Worm (Caenorhabditis elegans): ENCODE data around the gene srab-22.

Gene srab-22

DNA sequence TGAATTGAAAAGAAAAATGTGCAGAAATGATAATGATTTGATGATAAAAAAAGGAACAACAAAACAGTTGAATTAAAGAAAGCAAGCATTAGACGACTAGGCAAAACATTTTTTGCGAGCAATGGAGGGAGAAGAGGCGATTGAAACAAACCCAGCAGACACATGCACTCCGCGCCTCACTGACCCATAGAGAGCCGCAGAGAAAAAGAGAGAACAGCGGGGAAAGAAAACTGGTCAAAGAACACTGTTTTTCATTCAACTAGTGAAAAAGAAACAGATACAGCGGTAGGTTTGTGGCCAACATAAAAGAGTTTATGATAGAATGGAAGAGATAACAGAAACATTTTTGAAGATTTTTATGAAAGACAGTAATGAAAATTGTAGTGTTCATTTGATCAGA lies 37.9 kb upstream of the srab-22 start (continued):
- TF ChIP-seq egl-13 (tag; optimal IDR thresholded peaks at IDR 0.05) (no peak), mdl-1 (tag; optimal IDR thresholded peaks at IDR 0.05) (no peak), rnt-1 (tag; optimal IDR thresholded peaks at IDR 0.05) (peak; percentile 58)

DNA sequence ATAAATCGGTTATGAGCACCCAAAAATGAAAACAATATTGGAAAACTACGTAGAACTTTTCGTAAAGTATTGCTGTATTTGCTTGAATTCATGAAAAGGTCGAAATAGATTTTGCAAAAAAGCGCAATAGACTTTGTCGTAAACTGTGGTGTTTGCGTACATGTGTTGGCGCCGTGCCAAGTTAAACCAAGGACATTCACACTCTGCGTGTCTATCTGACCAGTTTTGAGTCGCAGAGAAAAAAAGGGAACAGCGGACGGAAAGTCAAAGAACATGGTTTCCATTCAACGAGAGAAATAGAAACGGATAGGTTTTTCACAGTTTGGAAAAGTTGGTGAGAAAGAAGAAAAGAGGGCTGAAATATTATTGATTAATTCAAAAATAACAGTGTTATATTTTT lies 35.2 kb upstream of the srab-22 start:
- TF ChIP-seq lin-15B (tag; optimal IDR thresholded peaks at IDR 0.05) (no peak), jun-1 (tag; optimal IDR thresholded peaks at IDR 0.05) (peak; percentile 66), ces-1 (GFP tag; optimal IDR thresholded peaks at IDR 0.05) (no peak), snu-23 (GFP tag; optimal IDR thresholded peaks at IDR 0.05) (peak; percentile 89), efl-1 (optimal IDR thresholded peaks at IDR 0.05) (peak; percentile 76 to 82), efl-1 (GFP tag; optimal IDR thresholded peaks at IDR 0.05 in 1 of 2) (peak; percentile 68 to 94), zip-4 (GFP tag; optimal IDR thresholded peaks at IDR 0.05) (no peak), nhr-12 (tag; optimal IDR thresholded peaks at IDR 0.05) (no peak), ztf-4 (tag; optimal IDR thresholded peaks at IDR 0.05) (peak; percentile 30), pag-3 (tag; optimal IDR thresholded peaks at IDR 0.05; ENCODE audit: borderline replicate concordance, insufficient read depth) (peak; percentile 76), rnt-1 (tag; optimal IDR thresholded peaks at IDR 0.05) (peak; percentile 85), dpl-1 (GFP tag; optimal IDR thresholded peaks at IDR 0.05) (peak; percentile 60 to 81 (median 76)), fos-1 (tag; optimal IDR thresholded peaks at IDR 0.05) (peak; percentile 43), elt-2 (tag; optimal IDR thresholded peaks at IDR 0.05) (no peak), pax-3 (tag; optimal IDR thresholded peaks at IDR 0.05) (no peak), lin-35 (GFP tag; optimal IDR thresholded peaks at IDR 0.05) (peak; percentile 70 to 87), isw-1 (GFP tag; IDR thresholded peaks at IDR 0.05) (peak; percentile 11), ztf-11 (tag; optimal IDR thresholded peaks at IDR 0.05) (no peak), sup-37 (GFP tag; optimal IDR thresholded peaks at IDR 0.05) (no peak), lsy-2 (tag; optimal IDR thresholded peaks at IDR 0.05) (peak; percentile 68 to 88), sptf-1 (tag; optimal IDR thresholded peaks at IDR 0.05) (no peak), egl-27 (tag; optimal IDR thresholded peaks at IDR 0.05) (no peak), swsn-7 (tag; optimal IDR thresholded peaks at IDR 0.05) (peak; percentile 68), nhr-237 (tag; optimal IDR thresholded peaks at IDR 0.05) (peak; percentile 67), lin-14 (GFP tag; optimal IDR thresholded peaks at IDR 0.05) (peak; percentile 99), elt-3 (tag; optimal IDR thresholded peaks at IDR 0.05) (peak in 3 of 6 experiments; percentile 5 to 87 (median 84)), nhr-76 (tag; optimal IDR thresholded peaks at IDR 0.05) (no peak), ceh-82 (tag; optimal IDR thresholded peaks at IDR 0.05) (peak; percentile 27 to 63 (median 28)), tbx-2 (tag; optimal IDR thresholded peaks at IDR 0.05) (peak; percentile 82), grh-1 (GFP tag; IDR thresholded peaks at IDR 0.05) (peak; percentile 95), nhr-19 (GFP tag; conservative IDR thresholded peaks at IDR 0.05) (peak; percentile 87), hlh-17 (GFP tag; optimal IDR thresholded peaks at IDR 0.05; ENCODE audit: borderline replicate concordance) (no peak), nhr-85 (tag) (peak; percentile 99), C16A3.4 (tag; optimal IDR thresholded peaks at IDR 0.05) (peak; percentile 78), blmp-1 (tag; optimal IDR thresholded peaks at IDR 0.05) (peak; percentile 90), nhr-20 (tag; optimal IDR thresholded peaks at IDR 0.05) (peak; percentile 95), irx-1 (tag; optimal IDR thresholded peaks at IDR 0.05) (peak; percentile 55), xbp-1 (tag; optimal IDR thresholded peaks at IDR 0.05) (peak; percentile 50), egl-13 (tag; optimal IDR thresholded peaks at IDR 0.05) (no peak), unc-130 (tag; optimal IDR thresholded peaks at IDR 0.05) (peak; percentile 79), fkh-4 (tag; optimal IDR thresholded peaks at IDR 0.05; ENCODE audit: borderline replicate concordance) (no peak), nhr-84 (tag; optimal IDR thresholded peaks at IDR 0.05) (no peak), snpc-4 (tag; optimal IDR thresholded peaks at IDR 0.05) (peak; percentile 43), unc-86 (tag; optimal IDR thresholded peaks at IDR 0.05) (peak; percentile 16), mdl-1 (tag; optimal IDR thresholded peaks at IDR 0.05) (peak in 1 of 2 experiments; percentile 81), mep-1 (tag; optimal IDR thresholded peaks at IDR 0.05) (peak; percentile 91), sox-4 (tag; optimal IDR thresholded peaks at IDR 0.05) (no peak), nhr-47 (tag; optimal IDR thresholded peaks at IDR 0.05) (peak; percentile 79), nhr-71 (tag; optimal IDR thresholded peaks at IDR 0.05) (peak; percentile 91), nhr-77 (tag; optimal IDR thresholded peaks at IDR 0.05) (peak; percentile 73)
